Fruit fly (Drosophila melanogaster): ENCODE results near the gene Xrcc2.

The Xrcc2 gene

DNA sequence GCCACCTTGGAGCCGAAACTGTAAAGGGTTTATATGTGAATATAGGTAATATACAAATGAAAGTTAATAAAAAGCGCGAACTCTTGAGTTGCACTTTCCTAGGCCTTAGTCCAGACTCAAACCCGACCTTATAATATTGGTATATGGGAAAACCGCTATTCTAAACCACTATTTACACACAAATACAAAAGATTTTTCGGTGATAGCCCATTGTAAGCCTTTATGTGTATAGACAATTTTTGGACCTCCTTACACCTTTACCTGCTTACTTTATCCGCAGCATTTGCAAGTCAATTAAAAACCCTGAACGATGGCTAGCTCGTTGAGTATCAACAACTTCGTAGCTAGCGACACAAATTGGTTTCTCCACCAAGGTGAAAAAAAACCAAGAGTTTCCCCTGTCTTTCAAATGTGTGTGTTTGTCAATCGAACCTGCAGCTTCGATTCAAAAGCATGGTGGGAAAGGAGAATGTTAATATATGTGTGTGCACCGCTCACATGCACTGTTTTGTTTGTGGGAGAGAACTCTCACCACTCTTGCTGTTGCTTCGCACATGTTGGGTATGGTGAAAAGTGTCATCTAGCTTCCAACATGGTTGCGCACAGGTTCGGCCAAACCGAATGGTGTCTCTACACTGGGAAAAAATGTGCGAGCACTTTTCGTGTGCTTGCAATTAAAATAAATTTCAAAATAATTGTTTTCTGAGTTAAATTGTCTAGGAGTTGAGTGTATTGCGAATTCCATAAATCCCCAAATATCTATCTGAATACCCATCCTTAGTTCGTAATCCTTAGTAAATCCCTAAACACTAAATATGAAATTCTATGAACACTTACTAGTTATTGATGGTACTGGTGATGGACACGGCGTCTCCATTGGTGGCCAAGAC lies 7.0 kb downstream of the Xrcc2 start (continued):
- TF ChIP-seq Doc2 (GFP tag; IDR thresholded peaks at IDR 0.05) (no peak), sima (GFP tag; optimal IDR thresholded peaks at IDR 0.05) (peak; percentile 56), CG14965 (GFP tag; optimal IDR thresholded peaks at IDR 0.05; ENCODE audit: borderline replicate concordance) (peak; percentile 51), pum (GFP tag; optimal IDR thresholded peaks at IDR 0.05) (peak; percentile 71), CG14441 (GFP tag; IDR thresholded peaks at IDR 0.05) (peak; percentile 84), CG3407 (GFP tag; optimal IDR thresholded peaks at IDR 0.05) (peak; percentile 26), HmgD (GFP tag; optimal IDR thresholded peaks at IDR 0.05) (peak; percentile 19), GATAe (GFP tag; conservative IDR thresholded peaks at IDR 0.05) (no peak; the same call in 1 of the 2 replicates)

- TF ChIP-seq sens (GFP tag), result peak; percentile 46
- TF ChIP-seq exex (tag; optimal IDR thresholded peaks at IDR 0.05), result peak; percentile 59
- no peak for TF ChIP-seq CG2202 (tag; optimal IDR thresholded peaks at IDR 0.05)
- no peak for TF ChIP-seq Ets65A (GFP tag)
- peak; percentile 44 for TF ChIP-seq sug (tag; optimal IDR thresholded peaks at IDR 0.05)
- peak; percentile 50 for TF ChIP-seq grn (GFP tag; optimal IDR thresholded peaks at IDR 0.05)
- peak; percentile 20 for TF ChIP-seq D19B (GFP tag; optimal IDR thresholded peaks at IDR 0.05)
- TF ChIP-seq ac (GFP tag; optimal IDR thresholded peaks at IDR 0.05), result no peak
Observed at dm6 chrX:18508565-18508964, 8.6 kb downstream of the Xrcc2 start.

DNA sequence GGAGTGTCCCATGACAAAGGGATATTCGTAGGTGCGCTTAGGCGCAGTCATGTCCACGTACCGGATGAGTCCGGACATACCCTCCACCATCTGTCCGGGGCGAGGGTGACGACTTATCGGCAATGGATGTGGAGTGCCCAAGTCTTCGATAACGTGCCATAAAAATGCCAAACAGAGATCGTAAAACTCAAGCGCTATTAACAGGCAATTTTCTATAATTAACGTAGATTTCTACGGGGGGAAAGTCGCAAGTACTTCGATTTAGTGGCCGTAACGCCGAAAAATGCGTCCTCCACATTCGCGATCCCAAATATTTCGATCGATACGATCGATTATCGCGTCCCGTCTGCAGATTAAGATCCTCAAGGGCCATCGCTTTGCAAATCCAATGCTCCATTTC lies 9.5 kb downstream of the Xrcc2 start:
- TF ChIP-seq sug (tag; optimal IDR thresholded peaks at IDR 0.05) (peak; percentile 35), exex (tag; optimal IDR thresholded peaks at IDR 0.05) (peak; percentile 93), salm (tag; optimal IDR thresholded peaks at IDR 0.05) (no peak)

DNA sequence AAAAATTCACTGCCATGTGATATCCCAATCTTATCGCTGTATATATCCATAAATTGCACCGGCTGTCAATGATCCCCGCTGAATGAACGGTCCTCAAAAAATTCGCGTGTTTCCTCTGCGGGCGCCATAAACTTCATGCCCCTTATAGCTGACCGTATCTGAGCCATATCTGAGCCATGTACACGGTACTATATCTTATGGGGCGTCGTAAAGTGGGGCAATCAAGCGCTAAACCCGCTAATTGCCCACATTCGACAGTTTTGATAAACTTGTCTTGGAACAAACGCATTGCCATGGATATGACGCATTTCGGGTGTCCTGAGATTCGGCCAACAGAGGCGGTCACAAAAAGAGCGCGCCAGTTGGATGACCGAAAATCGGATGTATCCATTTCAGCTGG lies 11.0 kb downstream of the Xrcc2 start:
- TF ChIP-seq row (GFP tag; IDR thresholded peaks at IDR 0.05) (no peak), mirr (GFP tag; optimal IDR thresholded peaks at IDR 0.05) (peak; percentile 26), gfzf (GFP tag; optimal IDR thresholded peaks at IDR 0.05) (no peak), CG15269 (tag; optimal IDR thresholded peaks at IDR 0.05) (peak; percentile 43), tgo (GFP tag; IDR thresholded peaks at IDR 0.05) (no peak), CG5953 (GFP tag; IDR thresholded peaks at IDR 0.05) (no peak), CG4328 (GFP tag; optimal IDR thresholded peaks at IDR 0.05) (no peak), CG3995 (GFP tag; optimal IDR thresholded peaks at IDR 0.05) (no peak), BEAF-32 (GFP tag; optimal IDR thresholded peaks at IDR 0.05) (no peak), CG34376 (GFP tag; optimal IDR thresholded peaks at IDR 0.05) (peak; percentile 16), Hsf (GFP tag; optimal IDR thresholded peaks at IDR 0.05) (no peak), CG14710 (tag; optimal IDR thresholded peaks at IDR 0.05) (no peak), gsb-n (tag; optimal IDR thresholded peaks at IDR 0.05) (no peak), BtbVII (GFP tag; optimal IDR thresholded peaks at IDR 0.05) (no peak), pnt (GFP tag; optimal IDR thresholded peaks at IDR 0.05) (no peak), Xbp1 (GFP tag; optimal IDR thresholded peaks at IDR 0.05) (no peak), CG15696 (tag; optimal IDR thresholded peaks at IDR 0.05) (no peak), schlank (tag; optimal IDR thresholded peaks at IDR 0.05) (peak; percentile 42), sd (tag; optimal IDR thresholded peaks at IDR 0.05) (no peak), stc (GFP tag; IDR thresholded peaks at IDR 0.05) (no peak), CG6765 (GFP tag; optimal IDR thresholded peaks at IDR 0.05) (no peak), CG13296 (GFP tag; optimal IDR thresholded peaks at IDR 0.05) (peak; percentile 33), CG8290 (GFP tag; optimal IDR thresholded peaks at IDR 0.05) (no peak), CG8290 (tag; optimal IDR thresholded peaks at IDR 0.05) (peak in 1 of 2 experiments; percentile 58), CG2678 (tag; optimal IDR thresholded peaks at IDR 0.05) (peak; percentile 60), CG15479 (GFP tag; optimal IDR thresholded peaks at IDR 0.05) (no peak), Ssrp (tag; optimal IDR thresholded peaks at IDR 0.05) (no peak), da (GFP tag; optimal IDR thresholded peaks at IDR 0.05) (no peak), Dad (GFP tag; optimal IDR thresholded peaks at IDR 0.05) (no peak)

All from whole organism, embryonic.